Fruit fly (Drosophila melanogaster): Measurements from ENCODE around the gene CG33986.

Gene CG33986

DNA sequence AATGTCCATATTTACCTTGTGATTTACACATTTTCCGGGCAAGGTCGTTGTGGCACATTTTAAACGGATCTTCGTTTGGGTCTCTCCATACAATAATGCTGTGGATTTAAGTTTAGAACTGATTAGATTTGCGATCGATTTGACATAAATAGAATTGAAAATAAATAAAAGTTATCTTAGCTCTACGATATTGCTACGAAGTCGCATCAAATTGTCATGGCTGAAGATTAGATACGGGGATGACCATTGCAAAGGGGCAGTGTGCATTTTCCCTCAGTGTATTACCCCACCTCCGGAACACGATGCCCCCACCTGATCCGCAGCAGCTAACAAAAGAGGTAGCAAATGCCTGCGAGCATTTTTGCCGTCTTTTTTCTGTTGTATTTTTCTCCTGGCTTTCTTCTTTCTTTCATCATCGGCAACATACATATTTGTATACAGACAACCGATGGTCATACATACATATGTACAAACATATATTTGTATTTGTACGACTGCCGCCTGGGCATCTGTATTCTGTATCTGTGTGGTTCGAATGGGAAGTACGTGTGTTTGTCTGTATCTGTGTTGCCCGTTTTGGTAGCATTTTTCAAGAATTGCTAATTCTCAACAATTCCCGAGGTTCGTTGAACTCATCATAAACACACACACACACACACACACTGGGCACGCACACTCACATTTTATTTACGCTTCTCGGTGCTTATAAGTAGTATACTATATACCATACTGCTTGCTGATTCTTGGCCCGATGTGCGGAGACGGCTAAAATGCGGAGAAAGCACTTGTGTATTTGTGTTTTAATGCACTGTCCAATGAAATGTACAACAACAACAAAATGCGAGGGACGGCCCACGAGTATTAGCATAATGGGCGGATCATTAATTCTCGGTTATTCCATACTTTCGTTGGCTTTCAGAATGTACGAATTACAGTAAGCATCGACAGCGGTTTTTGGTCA, 19.7 kb upstream of the CG33986 start:
- TF ChIP-seq Myc (optimal IDR thresholded peaks at IDR 0.05) (no peak), Sin3A (optimal IDR thresholded peaks at IDR 0.05) (no peak), psq (optimal IDR thresholded peaks at IDR 0.05) (no peak), ttk (optimal IDR thresholded peaks at IDR 0.05) (no peak), insv (optimal IDR thresholded peaks at IDR 0.05) (no peak), h (optimal IDR thresholded peaks at IDR 0.05) (no peak)

DNA sequence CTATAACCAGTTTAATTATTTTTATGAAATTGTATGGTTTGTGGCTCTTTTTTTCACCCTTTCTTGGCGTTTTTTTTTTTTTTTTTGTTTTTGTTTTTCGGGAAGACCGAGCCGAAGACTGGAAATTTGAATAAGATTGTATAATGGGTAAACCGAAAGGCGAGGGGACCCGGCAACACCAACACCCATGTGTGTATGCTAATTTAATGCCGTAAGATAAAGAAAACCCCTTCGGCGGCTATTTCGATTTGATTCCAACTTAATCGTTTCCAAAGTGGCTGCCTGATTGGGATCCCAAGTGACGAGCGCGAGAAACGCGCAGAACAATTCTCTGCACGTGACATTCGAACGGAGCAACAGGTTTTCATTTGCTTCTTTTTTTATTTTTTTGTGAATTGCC, 18.4 kb upstream of the CG33986 start:
- TF ChIP-seq Myc (optimal IDR thresholded peaks at IDR 0.05) (no peak), ttk (optimal IDR thresholded peaks at IDR 0.05) (no peak), Sin3A (optimal IDR thresholded peaks at IDR 0.05) (no peak), psq (optimal IDR thresholded peaks at IDR 0.05) (no peak), h (optimal IDR thresholded peaks at IDR 0.05) (no peak), insv (optimal IDR thresholded peaks at IDR 0.05) (no peak)

DNA sequence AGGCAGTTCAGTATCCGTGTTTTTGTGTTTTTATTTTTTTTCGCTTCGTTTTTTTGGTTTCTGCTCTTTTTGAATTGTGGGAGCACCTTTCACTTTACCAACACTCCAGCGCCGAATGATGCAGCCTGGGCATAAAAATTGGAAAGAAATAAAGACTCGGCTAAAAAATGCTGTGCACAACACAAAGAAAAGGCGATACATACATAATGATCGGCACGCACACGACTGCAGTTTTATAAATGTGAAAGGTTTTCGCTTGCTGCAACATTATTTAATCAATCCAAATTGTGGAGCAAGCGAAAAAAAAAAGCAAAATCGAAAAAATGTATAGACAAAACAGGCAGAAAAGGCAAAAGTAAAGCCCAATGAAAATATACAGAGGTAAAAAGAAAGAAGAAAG, 18.0 kb upstream of the CG33986 start:
- TF ChIP-seq h (optimal IDR thresholded peaks at IDR 0.05) (no peak), ttk (optimal IDR thresholded peaks at IDR 0.05) (no peak), insv (optimal IDR thresholded peaks at IDR 0.05) (no peak), Myc (optimal IDR thresholded peaks at IDR 0.05) (no peak), psq (optimal IDR thresholded peaks at IDR 0.05) (no peak), Sin3A (optimal IDR thresholded peaks at IDR 0.05) (no peak)

DNA sequence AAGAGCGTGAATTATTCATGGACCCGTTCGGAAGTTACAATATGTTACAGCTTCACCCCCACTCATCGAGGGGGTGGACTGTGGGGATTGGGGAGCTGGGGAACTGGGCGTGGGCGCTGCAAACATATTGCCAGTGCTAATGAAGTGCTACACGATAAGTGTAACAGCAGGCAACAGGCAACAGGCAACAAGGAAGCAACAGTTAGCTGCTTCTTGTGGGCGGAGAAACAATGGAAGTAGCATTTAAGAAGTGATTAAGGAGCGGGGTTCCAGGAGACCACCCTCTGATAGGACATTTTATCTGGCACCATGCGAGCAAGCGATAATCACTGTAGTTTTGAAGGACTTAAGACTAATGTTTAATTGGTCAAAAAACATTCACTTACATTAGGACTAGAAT, 16.2 kb upstream of the CG33986 start:
- TF ChIP-seq ttk (optimal IDR thresholded peaks at IDR 0.05), result no peak

DNA sequence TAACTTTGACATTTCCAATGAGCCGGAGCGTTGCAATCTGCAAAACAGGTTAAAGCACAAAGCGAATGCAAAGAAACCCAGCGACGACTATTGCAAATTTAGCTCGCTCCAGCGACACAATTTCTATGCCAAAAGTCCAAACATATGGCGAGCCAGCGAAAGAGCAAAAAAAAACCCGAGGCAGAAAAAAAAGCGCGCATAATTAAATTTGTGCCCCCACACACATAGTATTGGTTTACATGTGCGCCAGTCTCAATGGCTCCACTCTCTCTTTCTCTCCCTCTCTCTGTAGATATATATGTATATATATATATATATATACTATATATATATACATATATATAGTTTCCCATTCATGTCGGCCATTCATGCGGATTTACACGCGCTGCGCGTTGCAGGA, 15.6 kb upstream of the CG33986 start:
- no peak for TF ChIP-seq h (optimal IDR thresholded peaks at IDR 0.05)
- no peak for TF ChIP-seq Myc (optimal IDR thresholded peaks at IDR 0.05)
- no peak for TF ChIP-seq insv (optimal IDR thresholded peaks at IDR 0.05)
- no peak for TF ChIP-seq Sin3A (optimal IDR thresholded peaks at IDR 0.05)
- no peak for TF ChIP-seq ttk (optimal IDR thresholded peaks at IDR 0.05)
- no peak for TF ChIP-seq psq (optimal IDR thresholded peaks at IDR 0.05)

DNA sequence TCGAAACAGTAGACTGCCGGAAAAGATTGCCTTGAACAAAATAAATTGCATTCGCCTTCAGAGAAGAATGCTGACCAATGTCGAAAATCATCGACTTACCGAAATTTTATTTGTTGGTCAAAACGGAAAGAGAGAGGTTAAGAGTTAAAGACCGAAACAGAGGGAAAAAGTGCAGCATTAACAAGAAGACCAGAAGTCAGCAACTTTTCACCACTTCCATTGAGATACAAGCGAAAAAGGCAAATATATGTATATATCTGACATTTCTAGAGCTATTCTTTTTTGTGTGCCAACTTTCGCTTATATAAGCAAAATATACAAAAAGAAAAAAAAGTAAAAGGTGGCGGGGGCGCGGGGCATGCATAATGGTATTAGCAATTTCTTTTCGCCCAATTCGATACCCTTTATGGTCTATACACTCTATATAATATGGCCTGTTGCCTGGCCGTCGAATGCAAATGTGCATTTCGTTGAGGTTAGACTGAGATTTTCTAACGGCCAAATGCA, 14.9 kb upstream of the CG33986 start:
- no peak for TF ChIP-seq h (optimal IDR thresholded peaks at IDR 0.05)
- no peak for TF ChIP-seq Myc (optimal IDR thresholded peaks at IDR 0.05)
- TF ChIP-seq Sin3A (optimal IDR thresholded peaks at IDR 0.05), result no peak
- no peak for TF ChIP-seq psq (optimal IDR thresholded peaks at IDR 0.05)
- no peak for TF ChIP-seq insv (optimal IDR thresholded peaks at IDR 0.05)
- TF ChIP-seq ttk (optimal IDR thresholded peaks at IDR 0.05), result no peak

DNA sequence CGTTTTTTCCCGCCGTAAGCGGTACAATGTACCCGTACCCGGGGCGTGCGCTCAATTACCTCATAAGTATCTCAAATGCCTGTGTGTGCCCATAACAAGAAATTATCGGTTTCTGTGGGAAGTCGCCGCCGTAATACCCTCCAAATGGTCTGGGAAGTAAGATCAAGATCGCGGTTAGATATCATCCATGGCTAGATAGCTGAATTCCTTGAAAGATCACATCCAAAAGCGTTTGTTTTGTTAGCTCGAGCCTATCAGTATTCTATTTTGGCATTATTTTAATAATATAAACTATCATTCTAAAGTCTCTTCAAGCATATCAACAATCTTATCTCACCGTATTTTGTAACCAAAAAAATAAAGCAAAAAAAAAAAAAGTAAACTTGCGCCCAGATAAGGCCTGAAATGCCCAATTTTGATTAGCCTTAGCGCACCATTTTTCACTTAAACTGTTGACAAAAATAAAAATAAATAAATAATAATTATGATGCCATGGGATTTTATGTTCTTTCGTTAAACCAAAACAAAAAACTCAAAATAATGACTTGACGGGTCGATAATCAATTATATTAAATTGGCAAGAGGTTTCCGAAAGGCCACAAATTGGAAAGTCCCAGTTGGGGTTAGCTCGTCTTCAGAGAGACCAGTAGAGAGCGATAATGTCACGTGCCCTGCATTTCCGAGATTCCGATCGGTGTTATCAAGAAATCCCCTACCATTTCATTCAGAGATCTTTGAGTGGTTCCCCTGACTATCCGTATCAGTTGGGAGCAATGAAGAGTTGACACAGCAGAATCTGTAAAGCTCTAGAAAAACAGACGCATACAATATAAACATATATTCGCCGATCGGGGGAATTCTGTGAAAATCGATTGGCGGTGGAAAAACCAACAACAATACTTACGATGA, 13.8 kb upstream of the CG33986 start:
- TF ChIP-seq h (optimal IDR thresholded peaks at IDR 0.05) (no peak), psq (optimal IDR thresholded peaks at IDR 0.05) (no peak), Myc (optimal IDR thresholded peaks at IDR 0.05) (no peak), Sin3A (optimal IDR thresholded peaks at IDR 0.05) (no peak), insv (optimal IDR thresholded peaks at IDR 0.05) (no peak)

DNA sequence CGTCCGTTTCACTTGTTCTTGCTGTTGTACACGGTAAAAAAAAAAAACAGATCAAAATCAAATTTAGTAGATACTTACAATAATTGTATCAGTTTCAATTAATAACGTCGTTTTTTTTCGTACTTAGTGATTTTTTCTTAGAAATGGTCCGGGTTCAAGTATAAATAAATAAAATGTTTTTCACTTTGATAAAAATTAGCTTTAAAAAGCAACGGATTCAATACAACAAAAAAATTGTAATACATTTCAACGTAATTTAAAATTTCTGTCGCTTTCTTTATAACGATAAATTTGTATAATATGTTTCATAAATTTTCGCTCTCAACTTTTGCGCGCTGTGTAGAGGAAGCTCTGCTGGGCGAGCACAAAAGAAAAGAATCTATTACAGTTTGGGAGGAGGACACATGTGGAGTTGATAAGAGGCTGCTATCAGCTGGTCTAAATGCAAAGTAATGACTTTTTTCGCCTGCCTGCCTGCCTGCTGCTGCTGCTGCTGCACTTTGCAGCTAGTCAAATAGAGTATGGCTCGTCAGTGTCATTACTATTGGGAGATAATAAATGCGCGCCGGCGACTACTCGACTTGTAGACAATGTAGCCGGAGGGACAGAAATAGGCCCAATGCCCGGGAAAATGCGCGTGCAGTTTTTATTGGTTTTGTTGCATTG, 13.0 kb upstream of the CG33986 start:
- no peak for TF ChIP-seq Sin3A (optimal IDR thresholded peaks at IDR 0.05)
- no peak for TF ChIP-seq Myc (optimal IDR thresholded peaks at IDR 0.05)
- TF ChIP-seq ttk (optimal IDR thresholded peaks at IDR 0.05), result no peak
- no peak for TF ChIP-seq h (optimal IDR thresholded peaks at IDR 0.05)
- no peak for TF ChIP-seq insv (optimal IDR thresholded peaks at IDR 0.05)
- no peak for TF ChIP-seq psq (optimal IDR thresholded peaks at IDR 0.05)

DNA sequence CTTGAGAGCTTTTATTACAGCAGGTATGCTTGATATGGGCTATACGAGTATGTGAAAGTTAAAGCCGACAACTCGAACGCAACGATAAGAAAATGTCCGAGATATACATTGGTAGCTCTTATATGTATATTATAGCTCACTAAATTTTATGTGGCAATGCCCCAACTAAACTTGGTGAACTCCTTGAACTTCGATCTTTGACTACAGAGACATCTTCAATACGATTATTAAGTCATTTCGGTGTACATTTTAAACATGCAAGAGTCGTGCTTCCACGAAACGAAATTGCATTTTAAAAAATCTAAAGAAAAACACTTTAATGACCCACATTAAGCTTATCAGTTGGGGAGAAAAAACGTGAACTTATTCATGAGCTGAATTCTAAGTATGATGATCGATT, 11.5 kb upstream of the CG33986 start:
- no peak for TF ChIP-seq Myc (optimal IDR thresholded peaks at IDR 0.05)
- no peak for TF ChIP-seq Sin3A (optimal IDR thresholded peaks at IDR 0.05)
- no peak for TF ChIP-seq insv (optimal IDR thresholded peaks at IDR 0.05)
- TF ChIP-seq psq (optimal IDR thresholded peaks at IDR 0.05), result no peak
- TF ChIP-seq ttk (optimal IDR thresholded peaks at IDR 0.05), result no peak
- no peak for TF ChIP-seq h (optimal IDR thresholded peaks at IDR 0.05)

DNA sequence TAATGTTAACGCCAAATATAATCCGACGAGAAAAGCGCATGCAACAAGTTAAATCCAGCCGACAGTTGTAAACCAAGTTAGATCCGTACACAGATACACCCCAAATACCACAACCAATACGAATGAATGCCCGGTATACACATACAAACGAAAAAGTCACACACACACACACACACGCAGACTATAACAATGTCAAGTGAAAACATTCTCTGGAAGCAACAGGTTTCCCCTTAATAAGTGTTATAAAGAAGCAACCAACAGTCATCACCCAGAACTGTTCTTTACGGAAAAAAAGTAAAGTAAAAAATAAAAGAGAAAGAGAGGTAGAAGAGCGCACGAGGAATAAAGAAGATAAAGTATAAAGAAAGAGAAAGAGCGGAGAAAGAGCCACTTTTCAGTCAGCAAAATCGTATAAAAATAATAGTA, 10.8 kb upstream of the CG33986 start:
- TF ChIP-seq Myc (optimal IDR thresholded peaks at IDR 0.05), result no peak
- TF ChIP-seq ttk (optimal IDR thresholded peaks at IDR 0.05), result no peak
- TF ChIP-seq insv (optimal IDR thresholded peaks at IDR 0.05), result no peak
- no peak for TF ChIP-seq h (optimal IDR thresholded peaks at IDR 0.05)

DNA sequence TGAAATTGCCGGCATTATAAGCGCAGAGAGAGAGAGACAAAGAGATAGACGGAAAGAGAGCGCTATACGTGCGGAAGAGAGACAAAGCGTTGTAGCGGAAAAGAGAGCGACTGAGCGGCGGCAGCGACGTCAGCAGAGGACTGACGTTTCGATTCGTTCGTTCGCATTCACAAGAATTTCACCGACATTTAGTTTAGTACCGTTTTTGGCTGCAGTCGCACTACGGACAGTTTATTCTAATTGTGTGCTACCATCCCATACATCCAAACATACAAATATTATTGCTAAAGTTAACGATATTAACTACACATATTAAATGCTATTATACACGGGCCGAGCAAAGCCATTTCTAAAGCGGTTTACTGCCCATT, 10.2 kb upstream of the CG33986 start, which contains the start of gene CrebA:
CrebA (plus strand) TSS at position 168 of the 371 bp plus-strand sequence.
- TF ChIP-seq h (optimal IDR thresholded peaks at IDR 0.05) (no peak), insv (optimal IDR thresholded peaks at IDR 0.05) (no peak), Sin3A (optimal IDR thresholded peaks at IDR 0.05) (no peak)
